Worm (Caenorhabditis elegans): ENCODE data around the gene Y42H9AR.2.
A peak's percentile ranks its signal among the peaks of the same experiment; 100 is the strongest.

ce11 chrIV:8142735-8143550, 43.2 kb downstream of the Y42H9AR.2 start, which contains the start of gene pmk-2:
- TF ChIP-seq egl-27 (tag; optimal IDR thresholded peaks at IDR 0.05) (no peak), fkh-10 (GFP tag; optimal IDR thresholded peaks at IDR 0.05) (no peak), ceh-82 (tag; optimal IDR thresholded peaks at IDR 0.05) (no peak), fos-1 (tag; optimal IDR thresholded peaks at IDR 0.05) (no peak), egl-5 (tag; optimal IDR thresholded peaks at IDR 0.05) (no peak), elt-1 (tag; optimal IDR thresholded peaks at IDR 0.05) (no peak), mml-1 (tag; optimal IDR thresholded peaks at IDR 0.05) (no peak), zag-1 (tag; optimal IDR thresholded peaks at IDR 0.05) (no peak), skn-1 (tag; optimal IDR thresholded peaks at IDR 0.05) (peak; percentile 14), ceh-9 (tag; optimal IDR thresholded peaks at IDR 0.05) (no peak), ama-1 (optimal IDR thresholded peaks at IDR 0.05) (no peak), R02D3.7 (tag; optimal IDR thresholded peaks at IDR 0.05) (no peak), nhr-12 (tag; optimal IDR thresholded peaks at IDR 0.05) (no peak), mdl-1 (tag; optimal IDR thresholded peaks at IDR 0.05) (no peak)
